Worm (Caenorhabditis elegans) whole organism, young adult: ENCODE data around the gene srgp-1.

Experiments
- B0019.2 ChIP-seq: fragments of 200-800 bp; sonication (Bioruptor generic); conservative IDR thresholded peaks from 2 replicates; pipeline ENCODE4 v1.3.6; 2022; ENCODE audit warnings: missing genetic modification reagents, missing genetic modification characterization, missing compliant biosample characterization
- B0035.1 ChIP-seq: sonication (generic microtip); optimal IDR thresholded peaks from 2 replicates; lab custom pipeline; 2016; ENCODE audit warnings: missing genetic modification characterization, mild to moderate bottlenecking, missing compliant biosample characterization, missing genotype, missing genetic modification reagents
- C17E4.6 ChIP-seq: fragments of 200-800 bp; sonication (Bioruptor generic); IDR thresholded peaks from 2 replicates; pipeline ENCODE4 v1.3.6; 2022; ENCODE audit warnings: missing genetic modification reagents, missing genetic modification characterization, missing compliant biosample characterization
- F10E7.11 ChIP-seq: sonication (generic microtip); optimal IDR thresholded peaks from 2 replicates; lab custom pipeline; 2017; ENCODE audit warnings: mild to moderate bottlenecking, missing genetic modification characterization, moderate library complexity, missing compliant biosample characterization
- F23B12.7 ChIP-seq: sonication (generic microtip); optimal IDR thresholded peaks from 2 replicates; lab custom pipeline; 2017; ENCODE audit warnings: missing genetic modification characterization, mild to moderate bottlenecking, missing compliant biosample characterization, antibody characterized with exemption, moderate library complexity; ENCODE audit not compliant: insufficient read depth
- F33H1.4 ChIP-seq: fragments of 200-800 bp; sonication (Bioruptor generic); IDR thresholded peaks from 2 replicates; pipeline ENCODE4 v1.3.6; 2022; ENCODE audit warnings: missing genetic modification reagents, missing genetic modification characterization, missing compliant biosample characterization
- F49E8.2 ChIP-seq: sonication (generic microtip); optimal IDR thresholded peaks from 3 replicates; lab custom pipeline; 2017; ENCODE audit warnings: missing genetic modification characterization, mild to moderate bottlenecking, missing compliant biosample characterization, antibody characterized with exemption, moderate library complexity; ENCODE audit not compliant: insufficient read depth
- F57C9.4 ChIP-seq: sonication (generic microtip); optimal IDR thresholded peaks from 2 replicates; lab custom pipeline; 2017; ENCODE audit warnings: mild to moderate bottlenecking, missing genetic modification characterization, missing compliant biosample characterization
- Y53F4B.3 ChIP-seq: fragments of 200-800 bp; sonication (Bioruptor generic); IDR thresholded peaks from 2 replicates; pipeline ENCODE4 v1.3.6; 2022; ENCODE audit warnings: missing genetic modification reagents, missing genetic modification characterization, missing compliant biosample characterization
- ZK185.1 ChIP-seq: sonication (generic microtip); optimal IDR thresholded peaks from 2 replicates; lab custom pipeline; 2016; ENCODE audit warnings: mild to moderate bottlenecking, missing genetic modification characterization, missing compliant biosample characterization; ENCODE audit not compliant: poor library complexity, severe bottlenecking
- akir-1 ChIP-seq: fragments of 200-800 bp; sonication (Bioruptor generic); optimal IDR thresholded peaks from 2 replicates; lab custom pipeline; 2018; ENCODE audit warnings: mild to moderate bottlenecking, missing genetic modification characterization, moderate library complexity, missing compliant biosample characterization
- aptf-2 ChIP-seq: fragments of 200-800 bp; sonication (Bioruptor generic); conservative IDR thresholded peaks from 2 replicates; pipeline ENCODE4 v1.3.6; 2022; ENCODE audit warnings: missing genetic modification reagents, missing genetic modification characterization, missing compliant biosample characterization
- attf-3 ChIP-seq: fragments of 200-800 bp; sonication (Bioruptor generic); conservative IDR thresholded peaks from 2 replicates; pipeline ENCODE4 v1.3.6; 2022; ENCODE audit warnings: missing genetic modification reagents, missing genetic modification characterization, missing compliant biosample characterization
- attf-5 ChIP-seq: fragments of 200-800 bp; sonication (Bioruptor generic); optimal IDR thresholded peaks from 2 replicates; lab custom pipeline; 2018; ENCODE audit warnings: mild to moderate bottlenecking, missing genetic modification characterization, missing compliant biosample characterization
- attf-6 ChIP-seq: fragments of 200-800 bp; sonication (Bioruptor generic); IDR thresholded peaks from 2 replicates; pipeline ENCODE4 v1.3.6; 2022; ENCODE audit warnings: missing genetic modification reagents, missing genetic modification characterization, missing compliant biosample characterization
- bed-2 ChIP-seq: fragments of 200-800 bp; sonication (Bioruptor generic); IDR thresholded peaks from 2 replicates; pipeline ENCODE4 v1.3.6; 2022; ENCODE audit warnings: missing genetic modification reagents, missing genetic modification characterization, missing compliant biosample characterization
- cebp-1 ChIP-seq, 2 experiments: fragments of 200-800 bp in 1 of 2; sonication (Bioruptor generic) in 1 of 2; sonication (generic microtip) in 1 of 2; IDR thresholded peaks in 1 of 2; optimal IDR thresholded peaks in 1 of 2; 2 replicates each; pipeline versions ENCODE4 v1.3.6 to Lab custom; 2017 to 2022; ENCODE audit warnings: missing compliant biosample characterization in 2 of 2, missing genetic modification characterization in 2 of 2, mild to moderate bottlenecking in 1 of 2, missing genetic modification reagents in 1 of 2, moderate library complexity in 1 of 2
- cebp-2 ChIP-seq: fragments of 200-800 bp; sonication (Bioruptor generic); IDR thresholded peaks from 2 replicates; pipeline ENCODE4 v1.3.6; 2022; ENCODE audit warnings: missing genetic modification characterization, missing compliant biosample characterization
- ceh-27 ChIP-seq: fragments of 200-800 bp; sonication (Bioruptor generic); optimal IDR thresholded peaks from 2 replicates; lab custom pipeline; 2018; ENCODE audit warnings: mild to moderate bottlenecking, missing genetic modification characterization, moderate library complexity, missing compliant biosample characterization
- ceh-40 ChIP-seq: fragments of 200-800 bp; sonication (Bioruptor generic); IDR thresholded peaks from 2 replicates; pipeline ENCODE4 v1.3.6; 2022; ENCODE audit warnings: missing genetic modification characterization, missing compliant biosample characterization
- ceh-58 ChIP-seq: fragments of 200-800 bp; sonication (Bioruptor generic); IDR thresholded peaks from 2 replicates; pipeline ENCODE4 v1.3.6; 2022; ENCODE audit warnings: missing genetic modification characterization, missing compliant biosample characterization
- dox-1 ChIP-seq: fragments of 200-800 bp; sonication (Bioruptor generic); IDR thresholded peaks from 2 replicates; pipeline ENCODE4 v1.3.6; 2022; ENCODE audit warnings: missing genetic modification reagents, missing genetic modification characterization, missing compliant biosample characterization
- dpl-1 ChIP-seq: fragments of 150-350 bp; optimal IDR thresholded peaks from 2 replicates; lab custom pipeline; 2014; ENCODE audit warnings: missing biosample characterization, missing genetic modification reagents, missing genetic modification characterization
- egrh-3 ChIP-seq: fragments of 200-800 bp; sonication (Bioruptor generic); IDR thresholded peaks from 2 replicates; pipeline ENCODE4 v1.3.6; 2022; ENCODE audit warnings: missing genetic modification reagents, missing genetic modification characterization, missing compliant biosample characterization
- ekl-4 ChIP-seq: fragments of 200-800 bp; sonication (Bioruptor generic); IDR thresholded peaks from 2 replicates; pipeline ENCODE4 v1.3.6; 2022; ENCODE audit warnings: missing genetic modification reagents, missing genetic modification characterization, missing compliant biosample characterization
- him-1 ChIP-seq: sonication (generic microtip); optimal IDR thresholded peaks from 2 replicates; lab custom pipeline; 2016; ENCODE audit warnings: missing genotype, missing genetic modification reagents, missing genetic modification characterization, missing compliant biosample characterization
- hlh-12 ChIP-seq: sonication (generic microtip); optimal IDR thresholded peaks from 2 replicates; lab custom pipeline; 2016; ENCODE audit warnings: missing genetic modification characterization, missing compliant biosample characterization
- hmg-20 ChIP-seq: fragments of 200-800 bp; sonication (Bioruptor generic); IDR thresholded peaks from 2 replicates; pipeline ENCODE4 v1.3.6; 2022; ENCODE audit warnings: missing genetic modification reagents, missing genetic modification characterization, missing compliant biosample characterization
- lag-1 ChIP-seq: fragments of 200-800 bp; sonication (Bioruptor generic); IDR thresholded peaks from 2 replicates; pipeline ENCODE4 v1.3.6; 2022; ENCODE audit warnings: missing genetic modification reagents, missing genetic modification characterization, missing compliant biosample characterization
- lir-1 ChIP-seq: fragments of 200-800 bp; sonication (Bioruptor generic); conservative IDR thresholded peaks from 2 replicates; pipeline ENCODE4 v1.3.6; 2022; ENCODE audit warnings: missing genetic modification reagents, missing genetic modification characterization, missing compliant biosample characterization
- madf-10 ChIP-seq: sonication (generic microtip); optimal IDR thresholded peaks from 2 replicates; lab custom pipeline; 2016; ENCODE audit warnings: mild to moderate bottlenecking, missing genetic modification characterization, missing compliant biosample characterization
- madf-6 ChIP-seq: fragments of 200-800 bp; sonication (Bioruptor generic); IDR thresholded peaks from 2 replicates; pipeline ENCODE4 v1.3.6; 2022; ENCODE audit warnings: missing genetic modification reagents, missing genetic modification characterization, missing compliant biosample characterization
- madf-8 ChIP-seq: fragments of 200-800 bp; sonication (Bioruptor generic); conservative IDR thresholded peaks from 2 replicates; pipeline ENCODE4 v1.3.6; 2022; ENCODE audit warnings: missing genetic modification reagents, missing genetic modification characterization, missing compliant biosample characterization
- nfya-1 ChIP-seq: sonication (generic microtip); optimal IDR thresholded peaks from 2 replicates; lab custom pipeline; 2017; ENCODE audit warnings: antibody characterized with exemption, missing compliant biosample characterization, missing genetic modification characterization, borderline replicate concordance; ENCODE audit not compliant: insufficient read depth
- nhr-179 ChIP-seq: sonication (generic microtip); optimal IDR thresholded peaks from 2 replicates; lab custom pipeline; 2016; ENCODE audit warnings: mild to moderate bottlenecking, missing genetic modification characterization, missing compliant biosample characterization
- nhr-27 ChIP-seq: fragments of 200-800 bp; sonication (Bioruptor generic); optimal IDR thresholded peaks from 2 replicates; lab custom pipeline; 2018; ENCODE audit warnings: mild to moderate bottlenecking, missing genetic modification characterization, moderate library complexity, missing compliant biosample characterization
- nhr-80 ChIP-seq: sonication (generic microtip); optimal IDR thresholded peaks from 2 replicates; lab custom pipeline; 2016; ENCODE audit warnings: missing genetic modification characterization, missing compliant biosample characterization
- nhr-90 ChIP-seq: sonication (generic microtip); optimal IDR thresholded peaks from 2 replicates; lab custom pipeline; 2016; ENCODE audit warnings: missing genotype, mild to moderate bottlenecking, missing genetic modification characterization, missing compliant biosample characterization
- repo-1 ChIP-seq: sonication (generic microtip); optimal IDR thresholded peaks from 2 replicates; lab custom pipeline; 2017; ENCODE audit warnings: mild to moderate bottlenecking, missing genetic modification characterization, missing compliant biosample characterization
- snpc-1.1 ChIP-seq: sonication (generic microtip); optimal IDR thresholded peaks from 2 replicates; lab custom pipeline; 2017; ENCODE audit warnings: missing genetic modification characterization, mild to moderate bottlenecking, missing compliant biosample characterization, antibody characterized with exemption, moderate library complexity, missing genotype, missing genetic modification reagents; ENCODE audit not compliant: insufficient read depth
- tbx-9 ChIP-seq: sonication (generic microtip); optimal IDR thresholded peaks from 2 replicates; lab custom pipeline; 2016; ENCODE audit warnings: borderline replicate concordance, missing genetic modification characterization, inconsistent platforms, missing compliant biosample characterization
- zim-3 ChIP-seq: sonication (generic microtip); optimal IDR thresholded peaks from 2 replicates; lab custom pipeline; 2017; ENCODE audit warnings: mild to moderate bottlenecking, missing genetic modification characterization, moderate library complexity, missing compliant biosample characterization
- ztf-18 ChIP-seq: sonication (generic microtip); optimal IDR thresholded peaks from 2 replicates; lab custom pipeline; 2016; ENCODE audit warnings: missing genotype, mild to moderate bottlenecking, missing genetic modification characterization, missing compliant biosample characterization
- ztf-25 ChIP-seq: fragments of 200-800 bp; sonication (Bioruptor generic); IDR thresholded peaks from 2 replicates; pipeline ENCODE4 v1.3.6; 2022; ENCODE audit warnings: missing genetic modification reagents, missing genetic modification characterization, missing compliant biosample characterization
- ztf-3 ChIP-seq: fragments of 200-800 bp; sonication (Bioruptor generic); optimal IDR thresholded peaks from 2 replicates; lab custom pipeline; 2018; ENCODE audit warnings: mild to moderate bottlenecking, missing genetic modification characterization, missing compliant biosample characterization
- ztf-6 ChIP-seq: fragments of 200-800 bp; sonication (Bioruptor generic); IDR thresholded peaks from 2 replicates; pipeline ENCODE4 v1.3.6; 2022; ENCODE audit warnings: missing genetic modification reagents, missing genetic modification characterization, missing compliant biosample characterization

srgp-1 gene

DNA sequence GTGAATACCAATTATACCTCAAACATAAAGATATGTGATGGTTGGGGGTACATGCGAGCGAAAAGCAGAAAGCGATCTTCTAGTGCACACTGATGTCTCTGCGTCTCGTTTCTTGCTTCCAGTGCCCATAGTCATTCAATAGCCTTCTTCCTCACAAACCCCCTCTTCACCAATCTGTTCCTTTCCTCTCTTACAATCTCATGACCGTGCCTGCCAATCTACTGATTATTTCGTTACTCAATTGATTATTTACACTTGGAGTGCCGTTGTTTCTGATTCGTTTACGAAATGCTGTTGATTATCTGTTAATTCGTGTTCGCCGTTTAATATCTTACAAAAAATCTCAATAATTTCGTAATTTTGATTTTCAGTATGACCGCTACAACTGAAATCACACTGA is 14.6 kb downstream of the srgp-1 start:
- no peak for TF ChIP-seq nhr-179 (tag; lab: Kevin White, UChicago)
- no peak for TF ChIP-seq attf-6 (GFP tag; lab: Robert Waterston, UW)
- no peak for TF ChIP-seq nhr-27
- TF ChIP-seq madf-10 (tag; lab: Kevin White, UChicago): no peak
- no peak for TF ChIP-seq B0035.1
- no peak for TF ChIP-seq bed-2 (GFP tag; lab: Robert Waterston, UW)
- TF ChIP-seq lag-1: no peak
- TF ChIP-seq Y53F4B.3: no peak
- TF ChIP-seq ceh-40 (GFP tag; lab: Robert Waterston, UW): no peak
- TF ChIP-seq cebp-2 (GFP tag; lab: Robert Waterston, UW): no peak
- no peak for TF ChIP-seq ztf-6 (GFP tag; lab: Robert Waterston, UW)
- no peak for TF ChIP-seq egrh-3
- TF ChIP-seq dpl-1: no peak
- no peak for TF ChIP-seq ceh-27 (GFP tag; lab: Kevin White, UChicago)
- no peak for TF ChIP-seq C17E4.6
- peak; percentile 53 for TF ChIP-seq nhr-80
- TF ChIP-seq madf-8 (GFP tag; lab: Robert Waterston, UW): no peak
- no peak for TF ChIP-seq nhr-90 (tag; lab: Kevin White, UChicago)
- TF ChIP-seq dox-1: peak; percentile 21; the same call in 1 of the 2 replicates
- TF ChIP-seq ztf-18 (tag; lab: Kevin White, UChicago): no peak
- 0 out of 2 replicates have a peak, but pooled peaks have one; percentile 21 for TF ChIP-seq attf-3
- no peak for TF ChIP-seq cebp-1 (GFP tag; IDR thresholded peaks at IDR 0.05; lab: Robert Waterston, UW)
- peak; percentile 52 for TF ChIP-seq cebp-1 (tag; optimal IDR thresholded peaks at IDR 0.05; lab: Kevin White, UChicago)
- TF ChIP-seq ekl-4: no peak
- TF ChIP-seq nfya-1: no peak
- TF ChIP-seq B0019.2: no peak
- no peak for TF ChIP-seq F57C9.4

DNA sequence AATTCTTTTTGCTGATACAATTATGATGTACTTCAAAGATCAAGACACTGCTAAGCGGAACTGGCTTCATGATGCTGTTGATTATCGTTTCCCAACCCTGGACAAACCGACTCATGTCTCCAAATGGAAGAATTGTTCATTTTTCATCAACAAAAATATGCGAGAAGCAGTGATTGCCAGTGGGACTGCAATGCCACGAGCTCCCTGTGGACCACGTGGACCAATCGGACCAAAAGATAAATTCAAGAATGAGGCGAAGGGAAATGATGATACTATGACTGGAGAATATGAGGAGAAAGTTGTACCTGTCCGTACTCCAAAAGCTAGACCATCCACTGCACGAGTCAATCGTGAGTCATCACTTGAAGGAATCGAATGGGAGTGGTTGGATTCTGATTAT is 16.2 kb downstream of the srgp-1 start:
- TF ChIP-seq repo-1 (tag; lab: Kevin White, UChicago): peak; percentile 0
- no peak for TF ChIP-seq tbx-9 (tag; lab: Kevin White, UChicago)
- no peak for TF ChIP-seq F33H1.4
- no peak for TF ChIP-seq ztf-6 (GFP tag; lab: Robert Waterston, UW)
- TF ChIP-seq F49E8.2: no peak
- TF ChIP-seq akir-1: no peak
- TF ChIP-seq B0035.1: no peak
- TF ChIP-seq ztf-3 (GFP tag; lab: Kevin White, UChicago): no peak

DNA sequence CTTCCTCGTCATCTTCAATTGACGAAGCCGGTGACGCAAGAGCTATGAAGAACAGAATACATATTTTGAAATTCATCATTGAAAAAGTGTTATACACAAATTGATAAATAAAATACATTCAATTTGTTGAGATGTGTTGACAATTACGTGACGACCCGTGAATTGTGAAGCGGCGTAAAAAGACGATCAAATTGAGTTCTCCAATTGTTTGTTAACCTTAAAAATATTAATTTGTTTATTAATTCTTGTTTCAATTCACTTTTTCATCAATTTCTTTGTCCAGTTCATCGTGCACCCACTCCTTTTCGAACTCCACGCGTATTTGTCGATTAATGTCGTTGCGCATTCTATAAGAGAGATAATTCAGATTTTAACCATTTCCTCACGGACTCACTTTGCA is 21.9 kb downstream of the srgp-1 start, which contains the start of gene spe-36:
TSS of gene spe-36 (minus strand) at position 101 of the 400 bp plus-strand sequence.
- TF ChIP-seq ZK185.1 (tag; lab: Kevin White, UChicago): no peak
- no peak for TF ChIP-seq ztf-18 (tag; lab: Kevin White, UChicago)
- no peak for TF ChIP-seq zim-3 (tag; lab: Kevin White, UChicago)
- no peak for TF ChIP-seq him-1 (tag; lab: Kevin White, UChicago)

DNA sequence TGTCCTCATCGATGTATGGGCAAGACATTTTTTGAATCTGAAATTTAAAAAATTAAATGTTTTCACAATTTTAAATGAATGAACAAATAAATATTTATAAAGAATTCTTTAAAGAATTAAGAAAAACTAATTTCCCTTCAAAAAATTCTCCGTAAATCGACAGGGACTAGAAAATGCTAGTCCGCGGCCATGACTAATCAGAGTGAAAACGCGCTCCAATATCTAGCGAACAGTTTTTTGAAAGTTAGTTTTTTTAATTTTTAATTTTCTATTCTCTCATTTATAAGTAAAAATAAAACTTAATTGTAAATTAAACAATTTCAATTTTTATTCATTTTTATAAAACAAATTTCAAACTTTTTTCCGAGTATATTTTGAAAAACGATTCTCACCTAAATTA is 22.5 kb downstream of the srgp-1 start:
- TF ChIP-seq lir-1 (GFP tag; lab: Robert Waterston, UW) (no peak), F23B12.7 (tag; lab: Kevin White, UChicago) (peak; percentile 27), ztf-25 (no peak), lag-1 (no peak), ceh-58 (GFP tag; lab: Robert Waterston, UW) (no peak), F10E7.11 (no peak), hmg-20 (no peak), snpc-1.1 (tag; lab: Kevin White, UChicago) (no peak), bed-2 (GFP tag; lab: Robert Waterston, UW) (no peak), hlh-12 (tag; lab: Kevin White, UChicago) (no peak), aptf-2 (GFP tag; lab: Robert Waterston, UW) (no peak), egrh-3 (no peak), madf-6 (peak; percentile 42; the same call in 1 of the 2 replicates), attf-5 (GFP tag; lab: Kevin White, UChicago) (no peak), attf-6 (GFP tag; lab: Robert Waterston, UW) (no peak)
